Worm (Caenorhabditis elegans) whole organism, early embryonic: ENCODE measurements around the gene sec-16A.2.

Source experiments
- B0310.2 ChIP-seq: sonication (generic microtip); optimal IDR thresholded peaks from 2 replicates; lab custom pipeline; 2016; ENCODE audit warnings: mild to moderate bottlenecking, missing genetic modification characterization, missing compliant biosample characterization
- F13C5.2 ChIP-seq: sonication (generic microtip); optimal IDR thresholded peaks from 2 replicates; lab custom pipeline; 2017; ENCODE audit warnings: mild to moderate bottlenecking, missing genetic modification characterization, inconsistent platforms, missing compliant biosample characterization
- aly-1 ChIP-seq: sonication (generic microtip); optimal IDR thresholded peaks from 2 replicates; lab custom pipeline; 2016; ENCODE audit warnings: missing genetic modification characterization, missing compliant biosample characterization
- ama-1 ChIP-seq: fragments of 150-350 bp; optimal IDR thresholded peaks from 2 replicates; lab custom pipeline; 2014
- ceh-13 ChIP-seq: fragments of 200-800 bp; sonication (Bioruptor generic); optimal IDR thresholded peaks from 2 replicates; lab custom pipeline; 2018; ENCODE audit warnings: mild to moderate bottlenecking, missing genetic modification characterization, missing compliant biosample characterization
- ets-7 ChIP-seq: sonication (generic microtip); optimal IDR thresholded peaks from 2 replicates; lab custom pipeline; 2016; ENCODE audit warnings: missing genotype, missing genetic modification characterization, missing compliant biosample characterization
- hmg-4 ChIP-seq: fragments of 200-800 bp; sonication (Bioruptor generic); optimal IDR thresholded peaks from 2 replicates; lab custom pipeline; 2018; ENCODE audit warnings: mild to moderate bottlenecking, missing genetic modification characterization, missing compliant biosample characterization
- hnd-1 ChIP-seq: sonication (generic microtip); optimal IDR thresholded peaks from 2 replicates; lab custom pipeline; 2016; ENCODE audit warnings: missing genetic modification characterization, missing compliant biosample characterization
- pes-1 ChIP-seq: fragments of 200-800 bp; sonication (Bioruptor generic); IDR thresholded peaks from 2 replicates; pipeline ENCODE4 v1.3.6; 2022; ENCODE audit warnings: missing genetic modification reagents, missing genetic modification characterization, missing compliant biosample characterization
- scrt-1 ChIP-seq: fragments of 200-800 bp; sonication (Bioruptor generic); IDR thresholded peaks from 2 replicates; pipeline ENCODE4 v1.3.6; 2022; ENCODE audit warnings: missing genetic modification characterization, missing compliant biosample characterization
- sea-1 ChIP-seq: fragments of 200-800 bp; sonication (Bioruptor generic); conservative IDR thresholded peaks from 2 replicates; pipeline ENCODE4 v1.3.6; 2022; ENCODE audit warnings: missing genetic modification characterization, missing compliant biosample characterization
- tbx-11 ChIP-seq: fragments of 200-800 bp; sonication (Bioruptor generic); IDR thresholded peaks from 2 replicates; pipeline ENCODE4 v1.3.6; 2022; ENCODE audit warnings: missing genetic modification characterization, missing compliant biosample characterization

DNA sequence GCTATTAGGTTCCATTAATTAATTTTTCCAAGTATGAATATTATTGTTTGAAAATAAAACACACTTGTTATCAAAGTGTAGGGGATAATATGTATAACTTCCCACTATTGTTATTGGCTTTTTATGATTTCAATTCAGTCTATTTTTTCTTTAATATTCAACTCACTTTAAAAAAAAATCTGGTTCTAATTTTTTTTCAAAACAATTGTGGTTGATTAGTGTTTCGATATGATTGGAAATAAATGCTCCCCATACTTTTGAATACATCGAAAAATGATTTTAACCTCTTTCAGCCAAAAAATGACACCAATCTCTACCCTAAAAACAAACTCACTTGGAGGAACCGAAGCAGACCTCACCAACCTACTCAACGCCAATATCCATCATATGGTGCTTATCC, 53.3 kb downstream of the sec-16A.2 start, which contains the start of gene F55E10.2:
- TF ChIP-seq scrt-1 (GFP tag; lab: Robert Waterston, UW) (no peak), ama-1 (lab: Kevin White, UChicago) (no peak), B0310.2 (tag; lab: Kevin White, UChicago) (no peak), hnd-1 (no peak), aly-1 (tag; lab: Kevin White, UChicago) (no peak), ceh-13 (GFP tag; lab: Kevin White, UChicago) (no peak), tbx-11 (no peak), F13C5.2 (tag; lab: Kevin White, UChicago) (no peak), pes-1 (no peak), hmg-4 (no peak), sea-1 (GFP tag; lab: Robert Waterston, UW) (no peak), ets-7 (no peak)
